Fruit fly (Drosophila melanogaster): ENCODE measurements around the gene CG32700.
A peak's percentile ranks its signal among the peaks of the same experiment; 100 is the strongest.

CG32700 gene

DNA sequence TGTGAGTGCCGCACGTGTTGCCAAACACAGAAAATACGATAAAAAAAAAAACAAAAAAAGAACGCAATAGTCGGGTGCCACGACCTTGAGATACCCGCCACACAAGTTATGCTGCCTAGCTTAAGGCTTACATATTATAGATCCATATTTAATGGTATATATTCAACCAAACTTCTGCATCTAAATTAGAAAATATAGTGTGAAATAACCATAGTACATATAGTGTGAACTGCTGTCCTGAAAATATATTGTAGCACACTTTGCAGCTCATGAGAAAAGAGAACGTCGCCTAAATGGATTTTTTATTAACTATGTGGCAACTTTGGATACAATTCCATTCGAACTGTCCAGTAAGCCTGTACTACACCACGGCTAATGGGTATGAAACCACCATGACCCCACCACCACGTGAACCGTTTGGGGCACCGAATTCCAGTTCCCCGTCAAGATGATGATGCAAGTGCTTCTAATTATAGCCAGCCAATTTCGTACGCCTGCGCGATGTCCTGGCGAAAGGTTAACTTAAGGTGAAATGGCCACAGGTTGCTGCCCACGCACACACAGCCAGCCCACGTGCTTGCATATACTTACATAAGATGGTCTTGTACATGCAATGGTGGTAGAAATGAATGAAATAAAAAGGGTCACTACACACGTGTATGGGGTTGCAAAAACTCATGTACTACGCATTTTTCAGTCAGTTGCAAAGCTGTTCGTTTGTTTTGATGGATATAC, 49.6 kb upstream of the CG32700 start (continued):
- TF ChIP-seq svp (GFP tag) (peak; percentile 88), vri (GFP tag; optimal IDR thresholded peaks at IDR 0.05) (peak; percentile 47), esn (GFP tag; optimal IDR thresholded peaks at IDR 0.05) (peak; percentile 76), CG15336 (GFP tag; IDR thresholded peaks at IDR 0.05) (peak; percentile 68), eg (GFP tag; IDR thresholded peaks at IDR 0.05) (peak; percentile 63), CG6808 (GFP tag; optimal IDR thresholded peaks at IDR 0.05) (peak; percentile 3), CG9139 (GFP tag; optimal IDR thresholded peaks at IDR 0.05) (peak; percentile 34), net (GFP tag; optimal IDR thresholded peaks at IDR 0.05) (peak; percentile 66), Sox14 (GFP tag; optimal IDR thresholded peaks at IDR 0.05) (peak; percentile 79), Blimp-1 (GFP tag; optimal IDR thresholded peaks at IDR 0.05) (no peak), Smox (GFP tag; optimal IDR thresholded peaks at IDR 0.05) (peak; percentile 76), CG34406 (GFP tag; optimal IDR thresholded peaks at IDR 0.05) (peak; percentile 61), fd59A (GFP tag; optimal IDR thresholded peaks at IDR 0.05) (peak; percentile 60), Gug (GFP tag; IDR thresholded peaks at IDR 0.05) (0 out of 2 replicates have a peak, but pooled peaks have one; percentile 31), CG6163 (GFP tag; IDR thresholded peaks at IDR 0.05) (peak; percentile 73; the same call in 2 of the 3 replicates), CG8632 (GFP tag; optimal IDR thresholded peaks at IDR 0.05) (peak; percentile 63)

DNA sequence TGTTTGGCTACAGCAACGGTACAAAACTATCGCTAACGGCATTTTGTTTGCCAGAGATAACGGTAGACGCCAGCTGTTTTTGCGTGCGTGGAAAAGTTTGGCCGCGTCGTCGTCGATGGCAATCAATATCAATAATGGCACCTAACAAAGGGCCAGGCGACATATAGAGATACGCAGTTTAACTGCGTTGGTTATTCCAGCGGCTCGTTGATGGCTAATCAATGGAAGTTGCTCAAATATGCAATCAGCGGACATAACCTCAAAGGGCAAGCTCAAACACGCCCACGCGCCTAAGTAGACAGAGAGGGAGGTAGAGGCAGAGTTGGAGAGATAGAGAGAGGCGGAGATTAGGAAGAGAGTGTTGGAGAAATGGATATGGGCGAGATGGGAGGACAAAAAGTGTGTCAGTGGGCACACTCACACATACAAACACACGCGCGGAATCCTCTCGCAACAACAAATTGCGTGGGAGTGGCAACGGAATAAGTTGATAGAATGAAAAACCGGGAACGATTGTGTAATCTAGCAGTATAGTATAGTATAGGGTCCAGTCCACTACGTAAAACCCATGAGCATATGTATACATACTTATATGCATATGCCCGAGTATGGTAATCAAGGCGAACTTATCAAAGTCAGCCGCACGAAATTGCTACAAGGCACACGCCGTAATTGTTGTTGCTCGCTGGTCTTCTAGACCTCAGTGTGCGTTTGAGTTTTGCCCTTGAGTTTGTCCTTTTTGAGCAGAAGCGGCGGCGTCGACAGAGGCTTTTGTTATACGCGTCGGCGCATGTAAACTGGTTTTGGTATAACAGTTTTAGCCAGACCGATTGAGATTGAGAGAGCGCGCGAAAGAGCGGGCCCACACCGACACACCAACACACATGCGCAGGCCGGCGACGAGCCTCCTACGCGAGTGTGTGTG, 48.8 kb upstream of the CG32700 start:
- TF ChIP-seq Ets96B (tag; optimal IDR thresholded peaks at IDR 0.05) (no peak), CG32006 (GFP tag; optimal IDR thresholded peaks at IDR 0.05) (no peak), svp (GFP tag) (peak; percentile 71), Eip78C (GFP tag) (peak; percentile 25), vri (GFP tag; optimal IDR thresholded peaks at IDR 0.05) (peak; percentile 30), topi (GFP tag; optimal IDR thresholded peaks at IDR 0.05) (no peak), eg (GFP tag; IDR thresholded peaks at IDR 0.05) (0 out of 3 replicates have a peak, but pooled peaks have one; percentile 19), fkh (GFP tag; optimal IDR thresholded peaks at IDR 0.05) (peak; percentile 45)

DNA sequence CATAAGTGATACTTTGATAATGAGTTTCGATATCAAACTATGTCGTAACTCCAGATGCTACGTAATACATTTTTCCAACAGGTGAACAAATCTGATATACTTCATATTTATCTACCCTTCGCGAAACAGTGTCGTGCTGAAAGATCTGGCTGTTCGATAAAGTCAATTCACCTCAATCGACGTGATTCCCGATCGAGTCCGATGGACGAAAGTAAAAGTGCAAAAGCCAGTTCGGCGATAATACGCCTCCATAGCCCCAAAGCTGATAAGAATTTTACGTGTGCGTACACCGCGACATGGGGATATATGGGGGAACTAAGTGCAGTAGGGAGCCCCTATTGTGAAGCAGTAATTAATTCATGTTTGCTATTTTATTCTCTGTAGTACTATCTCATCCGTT, 47.5 kb upstream of the CG32700 start:
- TF ChIP-seq svp (GFP tag): peak; percentile 89
- peak; percentile 72 for TF ChIP-seq Eip93F (GFP tag; optimal IDR thresholded peaks at IDR 0.05)
- TF ChIP-seq vri (GFP tag; optimal IDR thresholded peaks at IDR 0.05): peak; percentile 57
- no peak for TF ChIP-seq CG6854 (GFP tag; optimal IDR thresholded peaks at IDR 0.05)

DNA sequence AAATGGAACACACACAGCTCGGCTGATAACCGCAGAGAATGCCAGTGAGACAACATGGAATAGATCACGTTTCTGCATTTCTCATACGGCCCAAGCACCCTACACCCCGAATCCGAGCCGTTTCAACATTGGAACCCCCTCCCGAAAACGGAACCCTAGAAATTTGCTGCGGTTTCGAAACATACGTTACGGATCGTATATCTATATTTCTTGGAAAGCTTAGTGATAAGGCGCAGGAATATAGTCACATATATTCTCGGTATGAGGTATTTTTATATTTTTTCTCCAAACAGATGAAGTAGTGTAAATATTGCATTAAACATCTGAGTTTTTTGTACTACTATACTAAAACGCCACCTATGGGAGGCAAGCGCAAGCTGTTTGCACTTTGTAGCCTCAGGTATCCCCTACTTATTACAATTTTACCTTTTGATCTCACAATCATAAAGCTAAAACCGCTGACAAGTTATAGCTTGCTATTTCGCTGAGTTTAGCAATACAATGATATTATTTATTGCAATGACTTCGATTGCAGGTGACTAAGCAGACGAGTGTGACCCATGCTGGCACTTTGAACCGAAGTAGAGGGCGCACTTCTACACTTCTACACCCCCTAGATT, 44.8 kb upstream of the CG32700 start:
- TF ChIP-seq CG3919 (GFP tag; optimal IDR thresholded peaks at IDR 0.05) (no peak), CG31627 (GFP tag; optimal IDR thresholded peaks at IDR 0.05) (no peak), svp (GFP tag) (peak; percentile 38), Eip78C (GFP tag) (peak; percentile 52)

DNA sequence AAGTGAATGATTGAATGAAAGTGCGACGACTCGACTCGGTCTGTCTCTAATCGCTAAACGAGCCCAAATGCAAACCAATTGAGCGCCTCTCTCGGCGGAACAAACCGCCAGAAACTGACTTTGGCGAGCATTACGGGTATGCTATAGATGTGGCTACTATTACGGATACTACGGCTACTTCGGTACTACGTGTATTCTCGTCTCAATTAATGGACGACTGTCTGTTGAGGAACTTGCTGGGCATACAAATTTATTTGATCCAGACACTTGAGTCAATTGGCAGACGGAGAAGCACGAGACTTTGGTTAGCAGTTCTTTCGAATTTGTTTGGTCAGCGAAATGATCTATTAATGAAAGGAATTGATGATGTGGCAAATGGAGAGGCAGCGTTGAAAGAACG, 43.8 kb upstream of the CG32700 start:
- no peak for TF ChIP-seq lz (GFP tag; optimal IDR thresholded peaks at IDR 0.05)
- TF ChIP-seq Hr39 (GFP tag; optimal IDR thresholded peaks at IDR 0.05): no peak
- no peak for TF ChIP-seq CG9139 (GFP tag; optimal IDR thresholded peaks at IDR 0.05)
- TF ChIP-seq CG8119 (GFP tag; IDR thresholded peaks at IDR 0.05): no peak
- no peak for TF ChIP-seq CG6163 (GFP tag; IDR thresholded peaks at IDR 0.05)
- no peak for TF ChIP-seq net (GFP tag; optimal IDR thresholded peaks at IDR 0.05)
- no peak for TF ChIP-seq CG11762 (GFP tag; optimal IDR thresholded peaks at IDR 0.05; ENCODE audit: insufficient read depth)
- TF ChIP-seq Blimp-1 (GFP tag; optimal IDR thresholded peaks at IDR 0.05): no peak
- TF ChIP-seq Eip75B (GFP tag; optimal IDR thresholded peaks at IDR 0.05): no peak
- TF ChIP-seq Eip78C (GFP tag): no peak
- no peak for TF ChIP-seq salr (GFP tag; optimal IDR thresholded peaks at IDR 0.05)
- no peak for TF ChIP-seq Sox102F (GFP tag; optimal IDR thresholded peaks at IDR 0.05)
- no peak for TF ChIP-seq Ets21C (GFP tag; optimal IDR thresholded peaks at IDR 0.05)
- TF ChIP-seq svp (GFP tag): no peak
- no peak for TF ChIP-seq Sox14 (GFP tag; optimal IDR thresholded peaks at IDR 0.05)
- no peak for TF ChIP-seq cyc (GFP tag; optimal IDR thresholded peaks at IDR 0.05)
- TF ChIP-seq CG16779 (tag; optimal IDR thresholded peaks at IDR 0.05): no peak
- no peak for TF ChIP-seq CG6792 (GFP tag; optimal IDR thresholded peaks at IDR 0.05)
- no peak for TF ChIP-seq CG4318 (GFP tag; optimal IDR thresholded peaks at IDR 0.05)
- no peak for TF ChIP-seq CG10669 (GFP tag; optimal IDR thresholded peaks at IDR 0.05)
